Fruit fly (Drosophila melanogaster) whole organism, prepupa: ENCODE measurements around the gene CG12516.

ENCODE experiments used
- Blimp-1 ChIP-seq: fragments of 200-800 bp; sonication (Bioruptor generic); optimal IDR thresholded peaks from 3 replicates; lab custom pipeline; 2017; ENCODE audit warnings: missing biosample characterization, missing genetic modification characterization, mild to moderate bottlenecking, moderate library complexity, missing genetic modification reagents
- CG10669 ChIP-seq: fragments of 200-800 bp; sonication (Bioruptor generic); optimal IDR thresholded peaks from 3 replicates; lab custom pipeline; 2018; ENCODE audit warnings: missing biosample characterization, mild to moderate bottlenecking, missing genetic modification characterization, moderate library complexity
- CG11294 ChIP-seq: fragments of 200-800 bp; sonication (Bioruptor generic); IDR thresholded peaks from 2 replicates; pipeline ENCODE4 v1.3.6; 2022; ENCODE audit warnings: missing biosample characterization, missing genetic modification characterization
- CG11762 ChIP-seq: fragments of 200-800 bp; sonication (Bioruptor generic); optimal IDR thresholded peaks from 3 replicates; lab custom pipeline; 2016; ENCODE audit warnings: missing biosample characterization, missing genetic modification characterization; ENCODE audit not compliant: insufficient read depth
- CG11902 ChIP-seq: fragments of 200-800 bp; sonication (Bioruptor generic); optimal IDR thresholded peaks from 3 replicates; lab custom pipeline; 2016; ENCODE audit warnings: missing biosample characterization, missing genetic modification characterization
- CG15336 ChIP-seq: fragments of 200-800 bp; sonication (Bioruptor generic); IDR thresholded peaks from 2 replicates; pipeline ENCODE4 v1.3.6; 2022; ENCODE audit warnings: missing biosample characterization, missing genetic modification characterization
- CG1621 ChIP-seq: fragments of 200-800 bp; sonication (Bioruptor generic); optimal IDR thresholded peaks from 3 replicates; lab custom pipeline; 2018; ENCODE audit warnings: missing biosample characterization, mild to moderate bottlenecking, missing genetic modification characterization
- CG16779 ChIP-seq: fragments of 200-800 bp; sonication (Bioruptor generic); optimal IDR thresholded peaks from 3 replicates; lab custom pipeline; 2017; ENCODE audit warnings: missing biosample characterization, mild to moderate bottlenecking, missing genetic modification characterization
- CG31627 ChIP-seq: fragments of 200-800 bp; sonication (Bioruptor generic); optimal IDR thresholded peaks from 3 replicates; lab custom pipeline; 2016; ENCODE audit warnings: missing biosample characterization, missing genetic modification characterization
- CG32006 ChIP-seq: fragments of 200-800 bp; sonication (Bioruptor generic); optimal IDR thresholded peaks from 3 replicates; lab custom pipeline; 2017; ENCODE audit warnings: missing biosample characterization, mild to moderate bottlenecking, missing genetic modification characterization
- CG34406 ChIP-seq: fragments of 200-800 bp; sonication (Bioruptor generic); optimal IDR thresholded peaks from 3 replicates; lab custom pipeline; 2016; ENCODE audit warnings: missing biosample characterization, missing genetic modification characterization
- CG3919 ChIP-seq: fragments of 200-800 bp; sonication (Bioruptor generic); optimal IDR thresholded peaks from 3 replicates; lab custom pipeline; 2016; ENCODE audit warnings: missing biosample characterization, missing genetic modification characterization
- CG6163 ChIP-seq: fragments of 200-800 bp; sonication (Bioruptor generic); IDR thresholded peaks from 3 replicates; pipeline ENCODE4 v1.3.6; 2022; ENCODE audit warnings: missing biosample characterization, missing genetic modification characterization
- CG6276 ChIP-seq: fragments of 200-800 bp; sonication (Bioruptor generic); optimal IDR thresholded peaks from 2 replicates; lab custom pipeline; 2017; ENCODE audit warnings: missing biosample characterization, mild to moderate bottlenecking, missing genetic modification characterization
- CG6808 ChIP-seq: fragments of 200-800 bp; sonication (Bioruptor generic); optimal IDR thresholded peaks from 3 replicates; lab custom pipeline; 2017; ENCODE audit warnings: missing biosample characterization, missing genetic modification characterization, mild to moderate bottlenecking, moderate library complexity, missing genetic modification reagents
- CG6854 ChIP-seq: fragments of 200-800 bp; sonication (Bioruptor generic); optimal IDR thresholded peaks from 2 replicates; lab custom pipeline; 2017; ENCODE audit warnings: missing biosample characterization, mild to moderate bottlenecking, missing genetic modification characterization
- Eip78C ChIP-seq: fragments of 200-800 bp; sonication (Bioruptor generic); peaks from one replicate; lab custom pipeline; 2016; ENCODE audit warnings: missing biosample characterization, missing genetic modification characterization
- Eip93F ChIP-seq: fragments of 200-800 bp; sonication (Bioruptor generic); optimal IDR thresholded peaks from 2 replicates; lab custom pipeline; 2016; ENCODE audit warnings: missing biosample characterization, mild to moderate bottlenecking, missing genetic modification characterization
- Ets21C ChIP-seq: fragments of 200-800 bp; sonication (Bioruptor generic); optimal IDR thresholded peaks from 3 replicates; lab custom pipeline; 2016; ENCODE audit warnings: missing biosample characterization, missing genetic modification characterization
- Hr4 ChIP-seq: fragments of 200-800 bp; sonication (Bioruptor generic); optimal IDR thresholded peaks from 3 replicates; lab custom pipeline; 2016; ENCODE audit warnings: missing biosample characterization, missing genetic modification characterization
- Lpt ChIP-seq: fragments of 200-800 bp; sonication (Bioruptor generic); optimal IDR thresholded peaks from 3 replicates; lab custom pipeline; 2016; ENCODE audit warnings: missing biosample characterization, missing genetic modification characterization
- Smox ChIP-seq: fragments of 200-800 bp; sonication (Bioruptor generic); optimal IDR thresholded peaks from 3 replicates; lab custom pipeline; 2016; ENCODE audit warnings: missing biosample characterization, missing genetic modification characterization
- Sox15 ChIP-seq: fragments of 200-800 bp; sonication (Bioruptor generic); optimal IDR thresholded peaks from 3 replicates; lab custom pipeline; 2016; ENCODE audit warnings: missing biosample characterization, missing genetic modification characterization
- achi ChIP-seq: fragments of 200-800 bp; sonication (Bioruptor generic); optimal IDR thresholded peaks from 3 replicates; lab custom pipeline; 2016; ENCODE audit warnings: missing biosample characterization, missing genetic modification characterization
- acj6 ChIP-seq: fragments of 200-800 bp; sonication (Bioruptor generic); optimal IDR thresholded peaks from 3 replicates; lab custom pipeline; 2016; ENCODE audit warnings: missing biosample characterization, missing genetic modification characterization
- cyc ChIP-seq: fragments of 200-800 bp; sonication (Bioruptor generic); optimal IDR thresholded peaks from 3 replicates; lab custom pipeline; 2016; ENCODE audit warnings: missing biosample characterization, missing genetic modification characterization
- dac ChIP-seq: fragments of 200-800 bp; sonication (Bioruptor generic); optimal IDR thresholded peaks from 2 replicates; lab custom pipeline; 2017; ENCODE audit warnings: missing biosample characterization, mild to moderate bottlenecking, missing genetic modification characterization
- esn ChIP-seq: fragments of 200-800 bp; sonication (Bioruptor generic); optimal IDR thresholded peaks from 2 replicates; lab custom pipeline; 2016; ENCODE audit warnings: missing biosample characterization, mild to moderate bottlenecking, missing genetic modification characterization, moderate library complexity
- fd59A ChIP-seq: fragments of 200-800 bp; sonication (Bioruptor generic); optimal IDR thresholded peaks from 2 replicates; lab custom pipeline; 2017; ENCODE audit warnings: missing biosample characterization, mild to moderate bottlenecking, missing genetic modification characterization, missing genetic modification reagents
- fd85E ChIP-seq: fragments of 200-800 bp; sonication (Bioruptor generic); optimal IDR thresholded peaks from 3 replicates; lab custom pipeline; 2016; ENCODE audit warnings: missing biosample characterization, missing genetic modification characterization
- fkh ChIP-seq: fragments of 200-800 bp; sonication (Bioruptor generic); optimal IDR thresholded peaks from 3 replicates; lab custom pipeline; 2017; ENCODE audit warnings: missing biosample characterization, mild to moderate bottlenecking, missing genetic modification characterization, moderate library complexity
- lz ChIP-seq: fragments of 200-800 bp; sonication (Bioruptor generic); optimal IDR thresholded peaks from 3 replicates; lab custom pipeline; 2016; ENCODE audit warnings: missing biosample characterization, missing genetic modification characterization
- salr ChIP-seq, 2 experiments: fragments of 200-800 bp; sonication (Bioruptor generic); optimal IDR thresholded peaks; 3 replicates each; lab custom pipeline; 2016 to 2018; ENCODE audit warnings: missing biosample characterization in 2 of 2, missing genetic modification characterization in 2 of 2, mild to moderate bottlenecking in 1 of 2
- ss ChIP-seq, 2 experiments: fragments of 200-800 bp; sonication (Bioruptor generic); optimal IDR thresholded peaks; 2 replicates in 1 of 2; 3 replicates in 1 of 2; lab custom pipeline; 2017 to 2018; ENCODE audit warnings: mild to moderate bottlenecking in 2 of 2, missing biosample characterization in 2 of 2, missing genetic modification characterization in 2 of 2, moderate library complexity in 1 of 2
- svp ChIP-seq: fragments of 200-800 bp; sonication (Bioruptor generic); peaks from one replicate; lab custom pipeline; 2016; ENCODE audit warnings: missing biosample characterization, missing genetic modification characterization

The CG12516 gene

DNA sequence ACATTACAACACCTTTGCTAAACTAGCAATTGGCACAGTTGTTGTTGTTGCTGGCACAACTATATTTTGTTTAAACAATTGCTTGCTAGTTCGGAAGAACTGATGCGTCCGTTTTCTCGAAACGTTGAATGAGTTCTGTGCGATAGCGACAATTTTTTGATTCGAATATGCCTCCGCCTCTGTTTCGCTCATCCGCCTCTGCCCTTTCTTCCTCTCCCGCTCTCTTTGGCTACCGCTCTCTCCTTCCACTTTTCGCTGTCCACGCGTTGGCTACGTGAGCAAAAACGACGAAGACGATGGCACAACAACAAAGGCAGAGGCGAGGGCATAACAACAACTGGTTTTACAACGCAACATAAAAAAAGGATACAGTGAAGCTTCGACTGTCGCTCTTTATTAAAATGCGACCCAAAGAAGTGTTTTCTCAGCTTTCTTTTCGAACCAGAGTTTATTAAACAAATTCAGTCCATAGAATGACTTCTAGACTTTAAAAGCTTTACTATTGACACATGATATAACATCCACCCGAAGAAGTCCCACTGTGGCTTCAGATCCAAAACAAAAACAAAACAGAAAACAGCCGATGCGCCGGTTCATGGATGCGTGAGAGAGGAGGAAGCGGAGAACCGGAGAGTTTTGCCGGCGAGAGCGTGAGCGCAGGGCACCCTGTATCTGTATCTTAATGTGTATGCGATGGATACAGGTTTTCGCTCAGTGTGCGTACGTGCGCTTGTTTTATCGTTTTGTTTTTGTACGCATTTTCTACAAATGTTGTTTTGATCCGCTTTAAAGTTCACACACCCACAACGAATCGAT lies 22.0 kb upstream of the CG12516 start (continued):
- TF ChIP-seq fd59A (GFP tag; lab: Kevin White, UChicago) (peak; percentile 100), CG31627 (GFP tag; lab: Kevin White, UChicago) (peak; percentile 100), fd85E (GFP tag; lab: Kevin White, UChicago) (peak; percentile 99), CG6808 (GFP tag; lab: Kevin White, UChicago) (peak; percentile 99), Lpt (GFP tag; lab: Kevin White, UChicago) (peak; percentile 100), achi (GFP tag; lab: Kevin White, UChicago) (peak; percentile 99), lz (peak; percentile 100), CG11294 (no peak), Sox15 (GFP tag; lab: Kevin White, UChicago) (peak; percentile 100), Smox (GFP tag; lab: Kevin White, UChicago) (peak; percentile 100), salr (GFP tag; optimal IDR thresholded peaks at IDR 0.05; lab: Kevin White, UChicago) (peak; percentile 100), Blimp-1 (GFP tag; lab: Kevin White, UChicago) (peak; percentile 97), Ets21C (GFP tag; lab: Kevin White, UChicago) (peak; percentile 100), CG6854 (GFP tag; lab: Kevin White, UChicago) (peak; percentile 99), ss (GFP tag; optimal IDR thresholded peaks at IDR 0.05; lab: Kevin White, UChicago) (peak; percentile 100), CG34406 (GFP tag; lab: Kevin White, UChicago) (peak; percentile 100), Eip93F (peak; percentile 99), fkh (peak; percentile 96), Hr4 (GFP tag; lab: Kevin White, UChicago) (peak; percentile 100), CG10669 (GFP tag; lab: Kevin White, UChicago) (peak; percentile 100), esn (peak; percentile 100), CG11902 (GFP tag; lab: Kevin White, UChicago) (peak; percentile 99), CG6276 (peak; percentile 100), CG11762 (GFP tag; lab: Kevin White, UChicago) (peak; percentile 99), dac (GFP tag; lab: Kevin White, UChicago) (peak; percentile 100), cyc (GFP tag; lab: Kevin White, UChicago) (peak; percentile 100)

DNA sequence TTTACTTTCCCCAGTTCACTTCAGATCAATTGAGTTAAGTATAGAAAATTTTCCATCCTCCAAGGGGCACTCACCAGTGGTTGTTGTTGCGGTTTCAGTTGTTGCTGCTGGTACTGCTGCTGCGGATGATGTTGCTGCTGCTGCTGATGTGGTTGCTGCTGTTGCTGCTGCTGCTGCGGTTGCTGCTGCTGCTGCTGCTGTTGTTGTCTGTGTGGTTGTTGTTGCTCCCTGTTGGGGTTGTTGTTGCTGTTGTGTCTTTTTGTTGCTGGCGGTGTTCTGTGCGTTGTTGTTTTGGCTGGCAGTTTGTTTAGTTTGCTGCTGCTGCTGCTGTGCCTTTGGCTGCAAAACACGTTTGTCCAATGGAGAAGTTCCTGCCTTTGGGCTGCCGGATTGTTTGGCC lies 21.0 kb upstream of the CG12516 start:
- no peak for TF ChIP-seq CG16779 (tag; lab: Kevin White, UChicago)
- TF ChIP-seq fkh, result no peak
- no peak for TF ChIP-seq lz
- TF ChIP-seq Eip78C (GFP tag; lab: Kevin White, UChicago), result peak; percentile 22
- peak; percentile 64 for TF ChIP-seq CG3919 (GFP tag; lab: Kevin White, UChicago)
- TF ChIP-seq CG15336 (GFP tag; lab: Robert Waterston, UW), result no peak
- TF ChIP-seq, all 60 proteins: peak for 2

DNA sequence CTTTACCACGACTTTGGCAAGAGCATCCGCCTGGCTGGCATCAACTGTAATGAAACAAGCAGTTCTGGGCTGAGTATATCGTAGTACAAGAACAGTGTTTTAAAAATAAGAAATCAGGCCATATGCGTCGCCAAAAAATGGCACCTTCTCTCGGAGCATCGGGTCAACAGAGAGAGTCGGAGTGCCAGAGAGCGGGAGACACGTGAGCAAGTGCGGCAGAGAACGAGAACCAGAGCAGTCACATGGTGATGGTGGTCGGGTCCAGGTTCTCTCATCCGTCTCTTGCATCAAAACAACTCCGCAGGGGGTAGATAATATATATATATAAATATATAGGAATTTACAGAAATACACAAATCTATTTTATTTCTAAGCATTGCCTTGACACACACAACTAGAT lies 20.4 kb upstream of the CG12516 start:
- TF ChIP-seq acj6 (GFP tag; lab: Kevin White, UChicago) (no peak), CG32006 (GFP tag; lab: Kevin White, UChicago) (no peak), svp (GFP tag; lab: Kevin White, UChicago) (peak; percentile 35), CG6163 (no peak), Lpt (GFP tag; lab: Kevin White, UChicago) (no peak), fd85E (GFP tag; lab: Kevin White, UChicago) (no peak), CG1621 (no peak), Eip78C (GFP tag; lab: Kevin White, UChicago) (peak; percentile 20)
